Worm (Caenorhabditis elegans) whole organism, early embryonic: ENCODE results near the gene F53B1.2.

Source experiments
- ama-1 ChIP-seq: fragments of 150-350 bp; optimal IDR thresholded peaks from 2 replicates; lab custom pipeline; 2014
- hmbx-1 ChIP-seq: sonication (generic microtip); optimal IDR thresholded peaks from 2 replicates; lab custom pipeline; 2016; ENCODE audit warnings: mild to moderate bottlenecking, missing genetic modification characterization, missing compliant biosample characterization

DNA sequence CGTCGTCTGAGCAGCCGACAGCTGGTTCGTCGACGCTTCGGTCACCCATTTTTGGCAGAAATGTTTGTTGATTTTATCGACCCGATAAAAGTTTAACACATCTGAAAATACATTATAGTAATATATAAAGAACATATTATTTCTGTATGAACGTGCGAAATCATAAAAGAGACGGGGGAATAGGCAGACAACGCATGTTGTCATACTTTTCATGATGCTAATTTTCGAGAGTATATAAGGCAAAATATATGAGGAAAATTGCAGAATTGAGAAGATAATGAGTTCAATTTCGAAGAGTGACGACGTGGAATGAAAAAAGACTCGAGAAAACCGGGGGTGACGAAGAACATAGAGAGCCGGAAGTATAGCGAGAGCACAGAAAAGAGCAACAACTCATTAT is 21.4 kb downstream of the F53B1.2 start, which contains the start of gene F53B1.8:
- TF ChIP-seq hmbx-1 (tag; lab: Kevin White, UChicago): no peak
- no peak for TF ChIP-seq ama-1 (lab: Kevin White, UChicago)
